Worm (Caenorhabditis elegans): Measurements from ENCODE around the gene F17C8.9.
"Not testable (repeated sequence)": the region's sequence is repeated elsewhere in the genome, so short reads cannot be mapped to it uniquely, and the experiment has no call there.

DNA sequence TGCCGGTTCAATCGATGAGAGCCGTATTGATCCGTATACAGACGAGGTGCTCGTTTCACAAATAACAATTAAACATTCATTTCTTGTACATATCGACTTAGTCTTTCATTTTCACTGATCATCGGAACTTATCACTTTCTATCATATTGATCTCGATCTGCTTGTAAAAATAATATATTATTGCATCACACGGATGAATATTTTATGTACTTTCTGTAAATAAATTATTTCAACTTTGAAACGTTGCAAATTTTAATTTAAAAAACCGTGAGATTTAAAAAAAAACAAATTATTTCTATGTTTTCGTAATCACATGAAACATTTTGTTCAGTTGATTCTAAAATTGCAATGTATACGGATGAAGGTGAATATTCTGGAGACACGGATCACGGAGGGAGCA is 8.5 kb downstream of the F17C8.9 start, which contains the start of gene twk-6:
- TF ChIP-seq sdz-38 (tag; optimal IDR thresholded peaks at IDR 0.05); him-1 (tag; optimal IDR thresholded peaks at IDR 0.05); cebp-2 (GFP tag; IDR thresholded peaks at IDR 0.05); lin-54 (GFP tag; optimal IDR thresholded peaks at IDR 0.05); T26A5.8 (tag; optimal IDR thresholded peaks at IDR 0.05); snpc-4 (GFP tag; optimal IDR thresholded peaks at IDR 0.05); snpc-4 (tag; optimal IDR thresholded peaks at IDR 0.05); pha-4 (tag; optimal IDR thresholded peaks at IDR 0.05); hmg-1.2 (GFP tag; IDR thresholded peaks at IDR 0.05); F39B2.1 (GFP tag; IDR thresholded peaks at IDR 0.05); ama-1 (optimal IDR thresholded peaks at IDR 0.05); ama-1 (GFP tag; optimal IDR thresholded peaks at IDR 0.05); fkh-3 (tag; optimal IDR thresholded peaks at IDR 0.05): not testable (repeated sequence)

Measured in whole organism, young adult.